Worm (Caenorhabditis elegans) whole organism, early embryonic: ENCODE data around the gene Y73C8B.3.

Experiments used
- B0310.2 ChIP-seq: sonication (generic microtip); optimal IDR thresholded peaks from 2 replicates; lab custom pipeline; 2016; ENCODE audit warnings: mild to moderate bottlenecking, missing genetic modification characterization, missing compliant biosample characterization
- F13C5.2 ChIP-seq: sonication (generic microtip); optimal IDR thresholded peaks from 2 replicates; lab custom pipeline; 2017; ENCODE audit warnings: mild to moderate bottlenecking, missing genetic modification characterization, inconsistent platforms, missing compliant biosample characterization
- aly-1 ChIP-seq: sonication (generic microtip); optimal IDR thresholded peaks from 2 replicates; lab custom pipeline; 2016; ENCODE audit warnings: missing genetic modification characterization, missing compliant biosample characterization
- ama-1 ChIP-seq: fragments of 150-350 bp; optimal IDR thresholded peaks from 2 replicates; lab custom pipeline; 2014
- ceh-13 ChIP-seq: fragments of 200-800 bp; sonication (Bioruptor generic); optimal IDR thresholded peaks from 2 replicates; lab custom pipeline; 2018; ENCODE audit warnings: mild to moderate bottlenecking, missing genetic modification characterization, missing compliant biosample characterization
- ceh-36 ChIP-seq: sonication (generic microtip); optimal IDR thresholded peaks from 2 replicates; lab custom pipeline; 2016; ENCODE audit warnings: missing genetic modification characterization, inconsistent platforms, missing compliant biosample characterization
- ets-7 ChIP-seq: sonication (generic microtip); optimal IDR thresholded peaks from 2 replicates; lab custom pipeline; 2016; ENCODE audit warnings: missing genotype, missing genetic modification characterization, missing compliant biosample characterization
- flt-1 ChIP-seq: fragments of 200-800 bp; sonication (Bioruptor generic); IDR thresholded peaks from 2 replicates; pipeline ENCODE4 v1.3.6; 2022; ENCODE audit warnings: missing genetic modification characterization, missing compliant biosample characterization
- hmbx-1 ChIP-seq: sonication (generic microtip); optimal IDR thresholded peaks from 2 replicates; lab custom pipeline; 2016; ENCODE audit warnings: mild to moderate bottlenecking, missing genetic modification characterization, missing compliant biosample characterization
- hmg-4 ChIP-seq: fragments of 200-800 bp; sonication (Bioruptor generic); optimal IDR thresholded peaks from 2 replicates; lab custom pipeline; 2018; ENCODE audit warnings: mild to moderate bottlenecking, missing genetic modification characterization, missing compliant biosample characterization
- hnd-1 ChIP-seq: sonication (generic microtip); optimal IDR thresholded peaks from 2 replicates; lab custom pipeline; 2016; ENCODE audit warnings: missing genetic modification characterization, missing compliant biosample characterization
- pes-1 ChIP-seq: fragments of 200-800 bp; sonication (Bioruptor generic); IDR thresholded peaks from 2 replicates; pipeline ENCODE4 v1.3.6; 2022; ENCODE audit warnings: missing genetic modification reagents, missing genetic modification characterization, missing compliant biosample characterization
- scrt-1 ChIP-seq: fragments of 200-800 bp; sonication (Bioruptor generic); IDR thresholded peaks from 2 replicates; pipeline ENCODE4 v1.3.6; 2022; ENCODE audit warnings: missing genetic modification characterization, missing compliant biosample characterization
- sea-1 ChIP-seq: fragments of 200-800 bp; sonication (Bioruptor generic); conservative IDR thresholded peaks from 2 replicates; pipeline ENCODE4 v1.3.6; 2022; ENCODE audit warnings: missing genetic modification characterization, missing compliant biosample characterization
- tbx-11 ChIP-seq: fragments of 200-800 bp; sonication (Bioruptor generic); IDR thresholded peaks from 2 replicates; pipeline ENCODE4 v1.3.6; 2022; ENCODE audit warnings: missing genetic modification characterization, missing compliant biosample characterization
- tbx-37 ChIP-seq: fragments of 200-800 bp; sonication (Bioruptor generic); conservative IDR thresholded peaks from 2 replicates; pipeline ENCODE4 v1.3.6; 2022; ENCODE audit warnings: missing genetic modification reagents, missing genetic modification characterization, missing compliant biosample characterization

The Y73C8B.3 gene

DNA sequence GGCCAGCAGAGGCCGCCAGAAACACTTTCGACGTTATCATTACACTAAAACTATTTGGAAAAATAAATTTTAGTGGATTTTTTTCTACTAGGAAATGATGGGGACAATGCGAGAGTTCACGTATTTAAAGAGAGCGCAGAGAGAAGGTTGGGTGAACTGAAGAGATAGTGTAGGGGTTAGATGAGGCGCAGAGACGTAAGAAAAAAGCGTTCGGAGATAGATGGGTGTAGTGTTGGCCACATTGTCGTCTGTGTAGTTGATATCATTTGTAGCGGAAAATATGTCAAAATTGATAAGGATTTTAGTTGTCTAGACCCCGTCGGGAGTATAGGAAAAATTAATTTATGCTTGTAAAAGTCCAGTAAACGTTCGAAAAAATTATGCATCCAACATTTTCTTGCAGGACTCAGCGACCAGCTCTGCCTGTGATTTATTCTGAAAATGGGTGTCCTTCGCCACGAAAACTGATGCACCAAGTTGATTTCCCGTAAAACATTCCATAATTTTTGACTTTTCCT is at the start of gene Y73C8B.3, which contains the start of gene Y73C8B.9:
Y73C8B.3 (minus strand) TSS at position 147 of the 518 bp plus-strand sequence.
Y73C8B.9 (plus strand) TSS at position 468 of the 518 bp plus-strand sequence.
- no peak for TF ChIP-seq B0310.2 (tag; lab: Kevin White, UChicago)
- no peak for TF ChIP-seq ets-7
- TF ChIP-seq sea-1: no peak
- TF ChIP-seq scrt-1: no peak
- TF ChIP-seq ama-1 (lab: Kevin White, UChicago): no peak
- TF ChIP-seq pes-1 (GFP tag; lab: Robert Waterston, UW): no peak
- TF ChIP-seq hmg-4: no peak

DNA sequence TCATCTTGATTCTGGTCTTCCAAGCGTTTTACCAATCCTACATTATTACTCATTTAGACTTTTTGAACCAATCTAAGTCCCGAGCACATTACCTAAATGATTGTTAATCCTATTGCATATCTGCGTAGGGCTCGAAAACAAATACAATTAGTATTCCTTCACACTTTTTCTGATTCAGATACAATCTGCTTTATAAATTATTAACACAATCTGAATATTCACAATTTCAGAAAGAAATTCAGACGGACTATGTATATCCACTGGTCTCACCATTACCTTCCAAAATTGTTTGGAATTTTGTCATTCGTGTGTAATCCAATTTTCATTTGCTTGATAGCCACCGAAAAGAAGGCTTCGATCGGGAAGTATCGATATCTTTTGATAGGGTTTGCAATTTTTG is 48.1 kb upstream of the Y73C8B.3 start, which contains the start of gene srj-11:
srj-11 (plus strand) TSS at position 250 of the 400 bp plus-strand sequence.
- TF ChIP-seq flt-1 (GFP tag; lab: Robert Waterston, UW): no peak

DNA sequence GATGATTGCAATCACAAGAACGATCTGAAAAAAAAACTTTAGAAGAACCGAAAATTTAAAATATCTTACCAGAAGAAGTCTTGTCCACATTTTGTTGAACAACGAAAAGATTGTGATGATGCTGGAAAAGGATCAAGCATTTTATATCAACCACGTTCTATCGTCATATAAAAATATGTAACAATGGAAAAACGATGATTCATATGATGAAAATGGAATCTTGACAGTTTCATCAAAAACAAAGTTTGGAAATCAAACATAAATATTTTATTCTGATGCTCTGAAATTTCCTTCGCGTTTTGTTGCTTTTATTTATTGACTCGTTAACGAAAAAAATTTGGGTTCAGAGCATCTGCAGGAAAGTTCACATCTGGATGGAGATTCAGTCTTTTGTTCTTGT is 43.6 kb upstream of the Y73C8B.3 start, which contains the start of the genes K08D9.9 and str-16:
K08D9.9 (minus strand) TSS at position 101 of the 400 bp plus-strand sequence.
str-16 (plus strand) TSS at position 266 of the 400 bp plus-strand sequence.
- TF ChIP-seq ama-1 (lab: Kevin White, UChicago) (no peak), B0310.2 (tag; lab: Kevin White, UChicago) (no peak), aly-1 (tag; lab: Kevin White, UChicago) (no peak)

DNA sequence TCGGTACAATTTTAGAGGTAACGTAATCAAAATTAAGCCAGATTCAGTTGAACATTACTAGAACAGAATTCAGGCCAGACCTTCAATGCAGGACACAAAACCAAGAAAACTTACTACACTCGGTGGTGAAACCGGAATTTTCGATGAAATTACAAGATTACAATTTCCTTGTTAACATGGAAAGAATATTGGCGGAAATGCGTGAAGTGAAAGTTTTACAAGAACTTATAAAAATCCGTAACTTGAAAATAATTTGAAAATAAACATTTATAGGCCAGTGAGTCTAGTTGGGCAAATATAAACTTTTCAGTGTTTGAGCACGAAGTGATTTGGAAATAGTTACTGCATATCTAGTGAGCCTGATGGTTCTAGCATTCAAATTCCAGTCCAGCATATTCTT is 41.9 kb upstream of the Y73C8B.3 start, which contains the start of gene K08D9.6:
K08D9.6 (minus strand) TSS at position 101 of the 400 bp plus-strand sequence.
- TF ChIP-seq pes-1 (GFP tag; lab: Robert Waterston, UW): no peak
- no peak for TF ChIP-seq F13C5.2 (tag; lab: Kevin White, UChicago)
- no peak for TF ChIP-seq tbx-11 (GFP tag; lab: Robert Waterston, UW)
- TF ChIP-seq scrt-1: no peak
- TF ChIP-seq tbx-37 (GFP tag; lab: Robert Waterston, UW): no peak

DNA sequence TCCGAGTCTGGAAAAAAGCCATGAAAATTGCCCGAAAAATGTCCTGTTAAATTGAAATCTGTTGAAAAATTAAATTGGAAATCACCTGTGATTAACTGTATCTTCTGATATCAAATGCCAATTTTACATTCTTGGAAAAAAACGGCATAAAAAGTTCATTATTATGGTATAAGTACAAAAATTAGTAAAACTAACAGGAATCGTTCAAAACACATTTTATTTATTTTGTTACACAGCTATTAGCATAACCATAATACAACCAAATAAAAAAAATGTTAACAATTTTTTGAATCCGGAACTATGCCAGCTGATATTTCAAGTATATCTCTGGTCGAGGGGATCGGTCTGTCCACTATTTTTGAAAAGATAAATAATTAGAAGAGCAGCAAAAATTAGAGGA is 37.6 kb upstream of the Y73C8B.3 start, which contains the start of gene K08D9.10:
K08D9.10 (plus strand) TSS at position 301 of the 400 bp plus-strand sequence.
- TF ChIP-seq hmbx-1 (tag; lab: Kevin White, UChicago) (no peak), flt-1 (GFP tag; lab: Robert Waterston, UW) (no peak), B0310.2 (tag; lab: Kevin White, UChicago) (no peak), ets-7 (no peak), ceh-13 (GFP tag; lab: Kevin White, UChicago) (no peak)

DNA sequence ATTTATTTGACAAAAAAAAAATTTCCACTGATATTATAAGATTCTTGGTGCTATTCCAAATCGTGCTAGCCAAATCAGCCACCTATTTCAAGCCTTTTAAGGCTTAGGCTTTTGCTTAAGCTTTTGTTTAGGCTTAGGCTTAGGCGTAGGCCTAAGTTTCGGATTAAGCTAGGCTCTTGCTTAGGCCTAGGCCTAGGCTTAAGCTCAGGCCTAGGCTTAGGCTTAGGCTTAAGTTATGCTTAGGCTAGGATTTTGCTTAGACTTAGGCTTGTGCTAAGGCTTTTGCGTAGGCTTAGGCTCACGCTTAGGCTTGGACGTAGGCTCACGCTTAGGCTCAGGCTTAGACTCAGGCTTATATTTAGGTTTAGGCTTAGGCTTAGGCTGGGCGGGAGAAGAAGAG is 37.1 kb upstream of the Y73C8B.3 start:
- TF ChIP-seq ceh-36 (tag; lab: Kevin White, UChicago): peak; percentile 62
- TF ChIP-seq ceh-13 (GFP tag; lab: Kevin White, UChicago): no peak

DNA sequence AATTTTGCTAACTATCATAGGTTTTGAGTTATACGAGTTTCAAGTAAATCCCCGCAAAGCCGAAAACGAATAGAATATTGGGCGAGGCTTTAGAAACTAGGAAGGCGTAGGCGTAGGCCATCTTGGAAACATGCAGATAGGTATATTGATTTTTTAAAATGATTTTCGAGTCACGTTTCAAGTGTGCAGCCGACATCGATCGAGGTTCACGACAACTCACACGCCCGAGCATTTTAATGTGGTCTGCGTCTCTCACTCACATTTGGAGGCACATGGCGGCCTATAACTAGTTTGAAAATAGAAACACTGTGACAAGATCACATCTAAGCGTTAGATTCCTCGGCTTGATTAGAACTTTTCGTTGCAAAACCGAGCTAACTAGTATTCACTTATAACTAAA is 34.3 kb upstream of the Y73C8B.3 start, which contains the start of gene K08D9.2:
K08D9.2 (plus strand) TSS at position 301 of the 400 bp plus-strand sequence.
- no peak for TF ChIP-seq tbx-37 (GFP tag; lab: Robert Waterston, UW)
- no peak for TF ChIP-seq ets-7
- TF ChIP-seq aly-1 (tag; lab: Kevin White, UChicago): no peak

DNA sequence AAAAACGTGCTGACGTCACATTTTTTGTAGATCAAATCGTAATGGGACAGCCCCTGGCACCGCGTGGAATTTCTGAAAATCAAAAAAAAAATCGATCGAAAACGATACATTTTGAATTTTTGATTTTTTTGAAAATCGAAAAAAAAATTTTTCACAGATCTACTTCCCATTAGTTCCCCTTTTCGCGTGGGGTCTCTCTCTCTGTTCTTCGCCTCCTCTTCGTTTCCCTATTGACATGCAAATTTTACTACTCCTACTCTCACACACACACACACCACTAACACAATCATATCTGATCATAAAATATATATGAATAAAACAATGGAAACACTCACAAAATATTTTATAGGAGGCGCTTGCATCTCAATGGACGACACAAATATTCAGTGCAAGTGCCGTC is 25.6 kb upstream of the Y73C8B.3 start:
- TF ChIP-seq F13C5.2 (tag; lab: Kevin White, UChicago) (no peak), hmg-4 (no peak), hnd-1 (tag; lab: Kevin White, UChicago) (no peak), tbx-11 (GFP tag; lab: Robert Waterston, UW) (no peak), scrt-1 (no peak), pes-1 (GFP tag; lab: Robert Waterston, UW) (no peak), ets-7 (no peak), B0310.2 (tag; lab: Kevin White, UChicago) (no peak), flt-1 (GFP tag; lab: Robert Waterston, UW) (no peak), aly-1 (tag; lab: Kevin White, UChicago) (no peak), tbx-37 (GFP tag; lab: Robert Waterston, UW) (no peak), hmbx-1 (tag; lab: Kevin White, UChicago) (no peak)

DNA sequence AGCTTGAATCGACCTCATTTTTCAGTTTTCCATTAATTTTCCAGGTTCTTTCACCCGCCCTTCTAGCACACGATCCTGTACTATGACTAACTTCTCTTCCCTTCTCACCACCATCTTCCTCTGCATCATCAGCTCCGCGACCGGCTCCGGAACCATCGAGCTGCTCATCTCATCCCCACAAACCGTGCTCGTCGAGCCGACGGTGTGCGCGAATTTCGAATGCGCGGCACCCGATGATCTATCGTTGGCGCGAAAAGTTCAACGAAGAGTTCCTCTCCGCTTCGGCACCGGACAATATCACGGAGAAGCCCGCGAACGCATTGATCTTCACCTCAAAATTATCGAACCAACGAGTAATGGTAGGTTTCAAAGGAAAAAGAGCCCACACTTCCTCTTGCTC is 17.1 kb upstream of the Y73C8B.3 start, which contains the start of gene apx-1:
apx-1 (plus strand) TSS at position 50 of the 400 bp plus-strand sequence.
- TF ChIP-seq ama-1 (lab: Kevin White, UChicago): no peak
- no peak for TF ChIP-seq flt-1 (GFP tag; lab: Robert Waterston, UW)
- TF ChIP-seq aly-1 (tag; lab: Kevin White, UChicago): no peak
- TF ChIP-seq sea-1: no peak
- no peak for TF ChIP-seq tbx-11 (GFP tag; lab: Robert Waterston, UW)
- no peak for TF ChIP-seq pes-1 (GFP tag; lab: Robert Waterston, UW)
- no peak for TF ChIP-seq B0310.2 (tag; lab: Kevin White, UChicago)
- no peak for TF ChIP-seq ceh-36 (tag; lab: Kevin White, UChicago)
- TF ChIP-seq hmg-4: no peak
- no peak for TF ChIP-seq hmbx-1 (tag; lab: Kevin White, UChicago)
- no peak for TF ChIP-seq F13C5.2 (tag; lab: Kevin White, UChicago)
- TF ChIP-seq scrt-1: no peak
